Worm (Caenorhabditis elegans) whole organism, mixed stage, embryonic: ENCODE results near the gene faxc-2.

Experiments
- M03D4.4 ChIP-seq: sonication (generic microtip); optimal IDR thresholded peaks from 2 replicates; lab custom pipeline; 2017; ENCODE audit warnings: mild to moderate bottlenecking, missing genetic modification characterization, missing compliant biosample characterization
- bed-3 ChIP-seq: fragments of 200-800 bp; sonication (Bioruptor generic); optimal IDR thresholded peaks from 3 replicates; lab custom pipeline; 2018; ENCODE audit warnings: mild to moderate bottlenecking, missing genetic modification characterization, moderate library complexity, missing compliant biosample characterization
- blmp-1 ChIP-seq: fragments of 150-350 bp; optimal IDR thresholded peaks from 2 replicates; lab custom pipeline; 2014; ENCODE audit warnings: missing biosample characterization, missing genetic modification characterization
- ceh-39 ChIP-seq: fragments of 150-350 bp; optimal IDR thresholded peaks from 2 replicates; lab custom pipeline; 2014; ENCODE audit warnings: missing biosample characterization, missing genetic modification characterization
- ceh-43 ChIP-seq: fragments of 200-800 bp; sonication (Bioruptor generic); optimal IDR thresholded peaks from 2 replicates; lab custom pipeline; 2018; ENCODE audit warnings: mild to moderate bottlenecking, missing genetic modification characterization, moderate library complexity, missing compliant biosample characterization
- ceh-83 ChIP-seq: fragments of 200-800 bp; sonication (Bioruptor generic); optimal IDR thresholded peaks from 2 replicates; lab custom pipeline; 2018; ENCODE audit warnings: mild to moderate bottlenecking, missing genetic modification characterization, missing compliant biosample characterization
- ces-1 ChIP-seq: fragments of 150-350 bp; optimal IDR thresholded peaks from 2 replicates; lab custom pipeline; 2014; ENCODE audit warnings: missing biosample characterization, missing genetic modification reagents, missing genetic modification characterization
- cnd-1 ChIP-seq: fragments of 200-800 bp; sonication (Bioruptor generic); optimal IDR thresholded peaks from 2 replicates; lab custom pipeline; 2018; ENCODE audit warnings: mild to moderate bottlenecking, missing genetic modification characterization, missing compliant biosample characterization
- drap-1 ChIP-seq: fragments of 200-800 bp; sonication (Bioruptor generic); optimal IDR thresholded peaks from 3 replicates; lab custom pipeline; 2018; ENCODE audit warnings: mild to moderate bottlenecking, missing genetic modification characterization, missing compliant biosample characterization
- elt-1 ChIP-seq: sonication (generic microtip); optimal IDR thresholded peaks from 2 replicates; lab custom pipeline; 2017; ENCODE audit warnings: missing genetic modification characterization, mild to moderate bottlenecking, missing compliant biosample characterization, antibody characterized with exemption, moderate library complexity, borderline replicate concordance; ENCODE audit not compliant: insufficient read depth
- elt-3 ChIP-seq: fragments of 150-350 bp; optimal IDR thresholded peaks from 2 replicates; lab custom pipeline; 2014; ENCODE audit warnings: missing biosample characterization, missing genetic modification characterization
- ham-2 ChIP-seq: fragments of 200-800 bp; sonication (Bioruptor generic); optimal IDR thresholded peaks from 2 replicates; lab custom pipeline; 2018; ENCODE audit warnings: mild to moderate bottlenecking, missing genetic modification characterization, missing compliant biosample characterization
- hlh-1 ChIP-seq: fragments of 150-350 bp; optimal IDR thresholded peaks from 2 replicates; lab custom pipeline; 2014; ENCODE audit warnings: missing biosample characterization, missing genetic modification reagents, missing genetic modification characterization
- lin-13 ChIP-seq: fragments of 150-350 bp; optimal IDR thresholded peaks from 2 replicates; lab custom pipeline; 2014; ENCODE audit warnings: missing biosample characterization, missing genetic modification characterization
- lin-32 ChIP-seq: fragments of 200-800 bp; sonication (Bioruptor generic); optimal IDR thresholded peaks from 2 replicates; lab custom pipeline; 2018; ENCODE audit warnings: mild to moderate bottlenecking, missing genetic modification characterization, missing compliant biosample characterization
- lsy-2 ChIP-seq: fragments of 150-350 bp; optimal IDR thresholded peaks from 2 replicates; lab custom pipeline; 2014; ENCODE audit warnings: missing biosample characterization, missing genetic modification characterization
- mab-5 ChIP-seq: fragments of 150-350 bp; optimal IDR thresholded peaks from 2 replicates; lab custom pipeline; 2014; ENCODE audit warnings: missing biosample characterization, missing genetic modification characterization
- mep-1 ChIP-seq: fragments of 150-350 bp; optimal IDR thresholded peaks from 2 replicates; lab custom pipeline; 2017; ENCODE audit warnings: missing biosample characterization, missing genetic modification reagents, missing genetic modification characterization, inconsistent platforms
- mls-2 ChIP-seq: sonication (generic microtip); optimal IDR thresholded peaks from 2 replicates; lab custom pipeline; 2016; ENCODE audit warnings: mild to moderate bottlenecking, missing genetic modification characterization, moderate library complexity, missing compliant biosample characterization
- nhr-12 ChIP-seq: fragments of 150-350 bp; optimal IDR thresholded peaks from 2 replicates; lab custom pipeline; 2014; ENCODE audit warnings: missing biosample characterization, missing genetic modification characterization
- nhr-2 ChIP-seq: fragments of 150-350 bp; optimal IDR thresholded peaks from 2 replicates; lab custom pipeline; 2014; ENCODE audit warnings: missing biosample characterization, missing genetic modification characterization
- nhr-28 ChIP-seq: fragments of 150-350 bp; optimal IDR thresholded peaks from 2 replicates; lab custom pipeline; 2014; ENCODE audit warnings: missing biosample characterization, missing genetic modification characterization
- nhr-76 ChIP-seq: sonication (generic microtip); optimal IDR thresholded peaks from 2 replicates; lab custom pipeline; 2017; ENCODE audit warnings: missing biosample characterization, missing genetic modification characterization
- pha-4 ChIP-seq: fragments of 150-350 bp; optimal IDR thresholded peaks from 2 replicates; lab custom pipeline; 2018; ENCODE audit warnings: missing biosample characterization, missing genetic modification reagents, missing genetic modification characterization
- sem-2 ChIP-seq: fragments of 200-800 bp; sonication (Bioruptor generic); optimal IDR thresholded peaks from 2 replicates; lab custom pipeline; 2018; ENCODE audit warnings: mild to moderate bottlenecking, missing genetic modification characterization, missing compliant biosample characterization
- snpc-4 ChIP-seq: fragments of 150-350 bp; optimal IDR thresholded peaks from 2 replicates; lab custom pipeline; 2014; ENCODE audit warnings: missing biosample characterization, missing genetic modification characterization
- sptf-1 ChIP-seq: sonication (generic microtip); optimal IDR thresholded peaks from 2 replicates; lab custom pipeline; 2017; ENCODE audit warnings: mild to moderate bottlenecking, missing genetic modification characterization, moderate library complexity, missing compliant biosample characterization
- tbx-8 ChIP-seq: fragments of 200-800 bp; sonication (Bioruptor generic); optimal IDR thresholded peaks from 2 replicates; lab custom pipeline; 2018; ENCODE audit warnings: mild to moderate bottlenecking, missing genetic modification characterization, moderate library complexity, missing compliant biosample characterization
- unc-120 ChIP-seq: sonication (generic microtip); optimal IDR thresholded peaks from 2 replicates; lab custom pipeline; 2017; ENCODE audit warnings: missing genetic modification characterization, missing compliant biosample characterization; ENCODE audit not compliant: poor library complexity, severe bottlenecking
- unc-39 ChIP-seq: fragments of 150-350 bp; optimal IDR thresholded peaks from 2 replicates; lab custom pipeline; 2014; ENCODE audit warnings: missing biosample characterization, missing genetic modification characterization
- unc-62 ChIP-seq: fragments of 150-350 bp; optimal IDR thresholded peaks from 2 replicates; lab custom pipeline; 2014; ENCODE audit warnings: missing biosample characterization, missing genetic modification reagents, missing genetic modification characterization
- zip-8 ChIP-seq: fragments of 150-350 bp; optimal IDR thresholded peaks from 2 replicates; lab custom pipeline; 2014; ENCODE audit warnings: missing biosample characterization, missing genetic modification characterization
- ztf-11 ChIP-seq: fragments of 150-350 bp; optimal IDR thresholded peaks from 2 replicates; lab custom pipeline; 2014; ENCODE audit warnings: missing biosample characterization, missing genetic modification characterization

faxc-2 gene

ce11 chrII:13282566-13282965 lies 26.5 kb upstream of the faxc-2 start:
- TF ChIP-seq lin-13 (tag; lab: Kevin White, UChicago) = no peak
- no peak for TF ChIP-seq nhr-2 (tag; lab: Kevin White, UChicago)
- TF ChIP-seq nhr-76 (tag; lab: Kevin White, UChicago) = no peak
- no peak for TF ChIP-seq ztf-11 (tag; lab: Kevin White, UChicago)
- no peak for TF ChIP-seq ceh-39 (tag; lab: Kevin White, UChicago)
- TF ChIP-seq unc-62 = no peak
- TF ChIP-seq hlh-1 (tag; lab: Kevin White, UChicago) = no peak

- TF ChIP-seq ceh-43 (GFP tag; lab: Kevin White, UChicago) = no peak
Measured at ce11 chrII:13283486-13283885, 25.6 kb upstream of the faxc-2 start.

ce11 chrII:13284148-13284547 lies 24.9 kb upstream of the faxc-2 start:
- TF ChIP-seq nhr-12 (tag; lab: Kevin White, UChicago) (no peak), zip-8 (tag; lab: Kevin White, UChicago) (peak; percentile 38)

ce11 chrII:13285729-13286128 lies 23.4 kb upstream of the faxc-2 start, which contains the start of gene ztf-22:
Gene ztf-22, minus strand, starts transcription at chrII:13285829.
- TF ChIP-seq ces-1 (GFP tag; lab: Kevin White, UChicago) = no peak
- TF ChIP-seq mls-2 = no peak
- no peak for TF ChIP-seq drap-1 (GFP tag; lab: Kevin White, UChicago)
- TF ChIP-seq elt-1 = no peak
- TF ChIP-seq lsy-2 = no peak

- TF ChIP-seq cnd-1 (tag; lab: Kevin White, UChicago) = no peak
Measured at ce11 chrII:13289891-13290290, 19.2 kb upstream of the faxc-2 start.

- TF ChIP-seq sptf-1 (tag; lab: Kevin White, UChicago) (no peak), M03D4.4 (no peak), elt-3 (tag; lab: Kevin White, UChicago) (peak; percentile 53), nhr-12 (tag; lab: Kevin White, UChicago) (no peak), ztf-11 (tag; lab: Kevin White, UChicago) (no peak), nhr-76 (tag; lab: Kevin White, UChicago) (no peak), pha-4 (tag; lab: Kevin White, UChicago) (peak; percentile 15), bed-3 (GFP tag; lab: Kevin White, UChicago) (no peak)
Measured at ce11 chrII:13290518-13291286, 18.4 kb upstream of the faxc-2 start.

- TF ChIP-seq bed-3 (GFP tag; lab: Kevin White, UChicago) (no peak), unc-39 (tag; lab: Kevin White, UChicago) (no peak), nhr-12 (tag; lab: Kevin White, UChicago) (no peak), nhr-2 (tag; lab: Kevin White, UChicago) (peak; percentile 81), tbx-8 (peak; percentile 52), unc-120 (tag; lab: Kevin White, UChicago) (peak; percentile 72), ztf-11 (tag; lab: Kevin White, UChicago) (no peak), ceh-83 (GFP tag; lab: Kevin White, UChicago) (no peak), zip-8 (tag; lab: Kevin White, UChicago) (no peak), nhr-28 (no peak), blmp-1 (no peak), nhr-76 (tag; lab: Kevin White, UChicago) (no peak), elt-1 (peak; percentile 69), unc-62 (peak; percentile 63), mep-1 (tag; lab: Kevin White, UChicago) (peak; percentile 24), mab-5 (tag; lab: Kevin White, UChicago) (no peak), sptf-1 (tag; lab: Kevin White, UChicago) (peak; percentile 21), lin-13 (tag; lab: Kevin White, UChicago) (peak; percentile 19), cnd-1 (tag; lab: Kevin White, UChicago) (peak; percentile 65), M03D4.4 (peak; percentile 46), ham-2 (GFP tag; lab: Kevin White, UChicago) (peak; percentile 83), lsy-2 (no peak), sem-2 (GFP tag; lab: Kevin White, UChicago) (no peak), drap-1 (GFP tag; lab: Kevin White, UChicago) (peak; percentile 34), ceh-43 (GFP tag; lab: Kevin White, UChicago) (no peak), elt-3 (tag; lab: Kevin White, UChicago) (no peak), lin-32 (GFP tag; lab: Kevin White, UChicago) (no peak), snpc-4 (tag; lab: Kevin White, UChicago) (no peak), mls-2 (peak; percentile 68), hlh-1 (tag; lab: Kevin White, UChicago) (peak; percentile 91), pha-4 (tag; lab: Kevin White, UChicago) (no peak)
Measured at ce11 chrII:13291406-13292124, 17.5 kb upstream of the faxc-2 start.
